Fruit fly (Drosophila melanogaster) whole organism, embryonic: ENCODE data around the gene Pcif1.

Experiments
- Atf-2 ChIP-seq: fragments of 200-800 bp; sonication (Bioruptor generic); optimal IDR thresholded peaks from 2 replicates; lab custom pipeline; 2016; ENCODE audit warnings: missing biosample characterization, missing genetic modification characterization
- BEAF-32 ChIP-seq: fragments of 200-800 bp; sonication (Bioruptor generic); optimal IDR thresholded peaks from 3 replicates; lab custom pipeline; 2017; ENCODE audit warnings: missing biosample characterization, missing genetic modification characterization, mild to moderate bottlenecking, moderate library complexity, missing genetic modification reagents
- CG10654 ChIP-seq: fragments of 200-800 bp; sonication (Bioruptor generic); optimal IDR thresholded peaks from 2 replicates; lab custom pipeline; 2016; ENCODE audit warnings: missing biosample characterization, missing genetic modification characterization
- CG12219 ChIP-seq: fragments of 200-800 bp; sonication (Bioruptor generic); optimal IDR thresholded peaks from 3 replicates; lab custom pipeline; 2018; ENCODE audit warnings: missing biosample characterization, mild to moderate bottlenecking, missing genetic modification characterization
- CG13624 ChIP-seq: fragments of 200-800 bp; sonication (Bioruptor generic); optimal IDR thresholded peaks from 2 replicates; lab custom pipeline; 2016; ENCODE audit warnings: missing biosample characterization, missing genetic modification characterization
- CG14667 ChIP-seq: fragments of 200-800 bp; sonication (Bioruptor generic); IDR thresholded peaks from 2 replicates; pipeline ENCODE4 v1.3.6; 2022; ENCODE audit warnings: missing biosample characterization, missing genetic modification characterization
- CG14710 ChIP-seq: fragments of 200-800 bp; sonication (Bioruptor generic); optimal IDR thresholded peaks from 3 replicates; lab custom pipeline; 2019; ENCODE audit warnings: missing biosample characterization, mild to moderate bottlenecking, missing genetic modification characterization, moderate library complexity
- CG14860 ChIP-seq: fragments of 200-800 bp; sonication (Bioruptor generic); IDR thresholded peaks from 3 replicates; pipeline ENCODE4 v1.3.6; 2022; ENCODE audit warnings: missing biosample characterization, missing genetic modification characterization; ENCODE audit not compliant: partially characterized antibody
- CG1603 ChIP-seq: fragments of 200-800 bp; sonication (Bioruptor generic); optimal IDR thresholded peaks from 2 replicates; lab custom pipeline; 2019; ENCODE audit warnings: missing biosample characterization, mild to moderate bottlenecking, missing genetic modification characterization, moderate library complexity
- CG17186 ChIP-seq: fragments of 200-800 bp; sonication (Bioruptor generic); optimal IDR thresholded peaks from 3 replicates; lab custom pipeline; 2017; ENCODE audit warnings: missing biosample characterization, missing genetic modification reagents, missing genetic modification characterization
- CG17829 ChIP-seq: fragments of 200-800 bp; optimal IDR thresholded peaks from 2 replicates; lab custom pipeline; 2019; ENCODE audit warnings: missing biosample characterization, mild to moderate bottlenecking, missing genetic modification characterization, moderate library complexity
- CG18011 ChIP-seq: fragments of 200-800 bp; sonication (Bioruptor generic); optimal IDR thresholded peaks from 2 replicates; lab custom pipeline; 2017; ENCODE audit warnings: missing biosample characterization, missing genetic modification characterization, mild to moderate bottlenecking, moderate library complexity, missing genotype
- CG18262 ChIP-seq: fragments of 200-800 bp; optimal IDR thresholded peaks from 3 replicates; lab custom pipeline; 2019; ENCODE audit warnings: missing biosample characterization, mild to moderate bottlenecking, missing genetic modification characterization, moderate library complexity
- CG34224 ChIP-seq: fragments of 200-800 bp; sonication (Bioruptor generic); IDR thresholded peaks from 3 replicates; pipeline ENCODE4 v1.3.6; 2022; ENCODE audit warnings: missing biosample characterization, missing genetic modification characterization; ENCODE audit not compliant: partially characterized antibody
- CG3838 ChIP-seq: fragments of 200-800 bp; sonication (Bioruptor generic); optimal IDR thresholded peaks from 3 replicates; lab custom pipeline; 2016; ENCODE audit warnings: missing biosample characterization, missing genetic modification characterization
- CG4328 ChIP-seq: fragments of 200-800 bp; sonication (Bioruptor generic); optimal IDR thresholded peaks from 3 replicates; lab custom pipeline; 2017; ENCODE audit warnings: missing biosample characterization, missing genetic modification reagents, missing genetic modification characterization
- CG6654 ChIP-seq: fragments of 200-800 bp; sonication (Bioruptor generic); optimal IDR thresholded peaks from 2 replicates; lab custom pipeline; 2017; ENCODE audit warnings: missing biosample characterization, mild to moderate bottlenecking, missing genetic modification characterization
- CG6689 ChIP-seq: fragments of 200-800 bp; sonication (Bioruptor generic); IDR thresholded peaks from 2 replicates; pipeline ENCODE4 v1.3.6; 2022; ENCODE audit warnings: missing biosample characterization, missing genetic modification characterization
- CG6791 ChIP-seq: fragments of 200-800 bp; sonication (Bioruptor generic); IDR thresholded peaks from 3 replicates; pipeline ENCODE4 v1.3.6; 2022; ENCODE audit warnings: missing biosample characterization, missing genetic modification characterization; ENCODE audit not compliant: partially characterized antibody
- CG7839 ChIP-seq: fragments of 200-800 bp; sonication (Bioruptor generic); optimal IDR thresholded peaks from 3 replicates; lab custom pipeline; 2018; ENCODE audit warnings: missing biosample characterization, mild to moderate bottlenecking, missing genetic modification characterization, moderate library complexity
- CG7928 ChIP-seq: fragments of 200-800 bp; sonication (Bioruptor generic); optimal IDR thresholded peaks from 2 replicates; lab custom pipeline; 2017; ENCODE audit warnings: missing biosample characterization, mild to moderate bottlenecking, missing genetic modification characterization
- CG7987 ChIP-seq: fragments of 200-800 bp; sonication (Bioruptor generic); optimal IDR thresholded peaks from 2 replicates; lab custom pipeline; 2018; ENCODE audit warnings: missing biosample characterization, mild to moderate bottlenecking, missing genetic modification characterization, moderate library complexity
- CG9932 ChIP-seq: fragments of 200-800 bp; sonication (Bioruptor generic); IDR thresholded peaks from 2 replicates; pipeline ENCODE4 v1.3.6; 2022; ENCODE audit warnings: missing biosample characterization, missing genetic modification characterization
- Chrac-16 ChIP-seq: fragments of 200-800 bp; sonication (Bioruptor generic); optimal IDR thresholded peaks from 3 replicates; lab custom pipeline; 2016; ENCODE audit warnings: missing biosample characterization, missing genetic modification characterization
- D ChIP-seq, 2 experiments: fragments of 200-800 bp in 1 of 2; fragments of >200 bp in 1 of 2; sonication (Bioruptor generic) in 1 of 2; optimal IDR thresholded peaks; 2 replicates in 1 of 2; 3 replicates in 1 of 2; lab custom pipeline; 2017; ENCODE audit warnings: mild to moderate bottlenecking in 1 of 2, missing biosample characterization in 1 of 2, missing genetic modification characterization in 1 of 2, missing genetic modification reagents in 1 of 2
- Dad ChIP-seq: fragments of 200-800 bp; sonication (Bioruptor generic); optimal IDR thresholded peaks from 3 replicates; lab custom pipeline; 2016; ENCODE audit warnings: missing biosample characterization, missing genetic modification characterization
- Dek ChIP-seq: fragments of 200-800 bp; sonication (Bioruptor generic); optimal IDR thresholded peaks from 3 replicates; lab custom pipeline; 2019; ENCODE audit warnings: missing biosample characterization, mild to moderate bottlenecking, missing genetic modification characterization, moderate library complexity
- Dip3 ChIP-seq: fragments of 200-800 bp; sonication (Bioruptor generic); optimal IDR thresholded peaks from 3 replicates; lab custom pipeline; 2016; ENCODE audit warnings: missing biosample characterization, missing genetic modification characterization
- Dp ChIP-seq: fragments of 200-800 bp; sonication (Bioruptor generic); optimal IDR thresholded peaks from 2 replicates; lab custom pipeline; 2018; ENCODE audit warnings: missing biosample characterization, mild to moderate bottlenecking, missing genetic modification characterization, moderate library complexity
- Dref ChIP-seq: fragments of 200-800 bp; sonication (Bioruptor generic); IDR thresholded peaks from 2 replicates; pipeline ENCODE4 v1.3.6; 2022; ENCODE audit warnings: missing biosample characterization, missing genetic modification characterization
- Gsc ChIP-seq: fragments of 200-800 bp; sonication (Bioruptor generic); IDR thresholded peaks from 2 replicates; pipeline ENCODE4 v1.3.6; 2022; ENCODE audit warnings: missing biosample characterization, missing genetic modification characterization
- HLH4C ChIP-seq: fragments of 200-800 bp; sonication (Bioruptor generic); IDR thresholded peaks from 3 replicates; pipeline ENCODE4 v1.3.6; 2022; ENCODE audit warnings: missing biosample characterization, missing genetic modification characterization; ENCODE audit not compliant: partially characterized antibody
- Myb ChIP-seq: fragments of 200-800 bp; sonication (Bioruptor generic); optimal IDR thresholded peaks from 2 replicates; lab custom pipeline; 2016; ENCODE audit warnings: missing biosample characterization, missing genetic modification characterization
- PHDP ChIP-seq: fragments of 200-800 bp; sonication (Bioruptor generic); optimal IDR thresholded peaks from 3 replicates; lab custom pipeline; 2018; ENCODE audit warnings: missing biosample characterization, mild to moderate bottlenecking, missing genetic modification characterization, moderate library complexity
- Scr ChIP-seq: fragments of 200-800 bp; sonication (Bioruptor generic); IDR thresholded peaks from 2 replicates; pipeline ENCODE4 v1.3.6; 2022; ENCODE audit warnings: missing biosample characterization, missing genetic modification characterization; ENCODE audit not compliant: partially characterized antibody
- Sox102F ChIP-seq: fragments of 200-800 bp; sonication (Bioruptor generic); optimal IDR thresholded peaks from 2 replicates; lab custom pipeline; 2018; ENCODE audit warnings: missing biosample characterization, mild to moderate bottlenecking, missing genetic modification characterization, moderate library complexity
- amos ChIP-seq: fragments of 200-800 bp; sonication (Bioruptor generic); IDR thresholded peaks from 2 replicates; pipeline ENCODE4 v1.3.6; 2022; ENCODE audit warnings: missing biosample characterization, missing genetic modification characterization; ENCODE audit not compliant: partially characterized antibody
- ci ChIP-seq: fragments of 200-800 bp; sonication (Bioruptor generic); IDR thresholded peaks from 3 replicates; pipeline ENCODE4 v1.3.6; 2022; ENCODE audit warnings: missing biosample characterization, missing genetic modification characterization
- disco-r ChIP-seq: fragments of 200-800 bp; sonication (Bioruptor generic); optimal IDR thresholded peaks from 2 replicates; lab custom pipeline; 2016; ENCODE audit warnings: missing biosample characterization, missing genetic modification characterization
- her ChIP-seq: fragments of 200-800 bp; sonication (Bioruptor generic); optimal IDR thresholded peaks from 2 replicates; lab custom pipeline; 2016; ENCODE audit warnings: missing biosample characterization, missing genetic modification characterization
- maf-S ChIP-seq: fragments of 200-800 bp; sonication (Bioruptor generic); optimal IDR thresholded peaks from 2 replicates; lab custom pipeline; 2016; ENCODE audit warnings: missing biosample characterization, missing genetic modification characterization
- nom ChIP-seq: fragments of 200-800 bp; sonication (Bioruptor generic); optimal IDR thresholded peaks from 2 replicates; lab custom pipeline; 2017; ENCODE audit warnings: missing biosample characterization, missing genetic modification characterization, mild to moderate bottlenecking, moderate library complexity, missing genetic modification reagents
- pzg ChIP-seq: fragments of 200-800 bp; sonication (Bioruptor generic); optimal IDR thresholded peaks from 3 replicates; lab custom pipeline; 2018; ENCODE audit warnings: missing biosample characterization, mild to moderate bottlenecking, missing genetic modification characterization, moderate library complexity
- sima ChIP-seq: fragments of 200-800 bp; sonication (Bioruptor generic); optimal IDR thresholded peaks from 2 replicates; lab custom pipeline; 2016; ENCODE audit warnings: missing biosample characterization, missing genetic modification characterization
- slou ChIP-seq: fragments of 200-800 bp; sonication (Bioruptor generic); optimal IDR thresholded peaks from 3 replicates; lab custom pipeline; 2016; ENCODE audit warnings: missing biosample characterization, missing genetic modification characterization
- trem ChIP-seq: fragments of 200-800 bp; optimal IDR thresholded peaks from 3 replicates; lab custom pipeline; 2019; ENCODE audit warnings: missing biosample characterization, mild to moderate bottlenecking, missing genetic modification characterization, moderate library complexity
- unc-4 ChIP-seq: fragments of 200-800 bp; sonication (Bioruptor generic); IDR thresholded peaks from 2 replicates; pipeline ENCODE4 v1.3.6; 2022; ENCODE audit warnings: missing biosample characterization, missing genetic modification characterization; ENCODE audit not compliant: partially characterized antibody
- wdn ChIP-seq: fragments of 200-800 bp; sonication (Bioruptor generic); IDR thresholded peaks from 2 replicates; pipeline ENCODE4 v1.3.6; 2022; ENCODE audit warnings: missing biosample characterization, missing genetic modification characterization
- zfh2 ChIP-seq: fragments of 200-800 bp; sonication (Bioruptor generic); optimal IDR thresholded peaks from 2 replicates; lab custom pipeline; 2016; ENCODE audit warnings: missing biosample characterization, missing genetic modification characterization

Gene Pcif1

dm6 chr3L:20787835-20788380 lies 1.9 kb upstream of the Pcif1 start, which contains the start of gene CG11396 (continued):
- peak; percentile 40 for TF ChIP-seq trem (tag; lab: Kevin White, UChicago)
- no peak for TF ChIP-seq CG7928 (GFP tag; lab: Kevin White, UChicago)
- peak; percentile 90 for TF ChIP-seq BEAF-32
- 0 out of 3 replicates have a peak, but pooled peaks have one; percentile 16 for TF ChIP-seq ci (GFP tag; lab: Robert Waterston, UW)
- no peak for TF ChIP-seq Dip3 (GFP tag; lab: Kevin White, UChicago)
- TF ChIP-seq slou (GFP tag; lab: Kevin White, UChicago): no peak
- peak; percentile 8 for TF ChIP-seq nom
- peak; percentile 4 for TF ChIP-seq CG17186 (GFP tag; lab: Kevin White, UChicago)
- TF ChIP-seq Dref: peak; percentile 80
- TF ChIP-seq CG14710 (tag; lab: Kevin White, UChicago): peak; percentile 39
- TF ChIP-seq Scr (GFP tag; lab: Robert Waterston, UW): peak; percentile 95
- TF ChIP-seq Sox102F (GFP tag; lab: Kevin White, UChicago): no peak
- no peak for TF ChIP-seq Dad (GFP tag; lab: Kevin White, UChicago)
- TF ChIP-seq CG17829 (tag; lab: Kevin White, UChicago): peak; percentile 0
- TF ChIP-seq CG13624: peak; percentile 14
- TF ChIP-seq maf-S: no peak
- no peak for TF ChIP-seq Dek (tag; lab: Kevin White, UChicago)
- TF ChIP-seq HLH4C (GFP tag; lab: Robert Waterston, UW): peak; percentile 88
- TF ChIP-seq CG6654 (GFP tag; lab: Kevin White, UChicago): no peak
- TF ChIP-seq CG34224: peak; percentile 95
- TF ChIP-seq CG10654 (GFP tag; lab: Kevin White, UChicago): no peak
- TF ChIP-seq Myb (GFP tag; lab: Kevin White, UChicago): no peak
- TF ChIP-seq D (optimal IDR thresholded peaks at IDR 0.05; lab: Kevin White, UChicago): no peak
- no peak for TF ChIP-seq D (GFP tag; optimal IDR thresholded peaks at IDR 0.05; lab: Kevin White, UChicago)
- TF ChIP-seq CG6791: peak; percentile 96
- TF ChIP-seq unc-4: peak; percentile 96
- TF ChIP-seq CG1603: peak; percentile 46
- no peak for TF ChIP-seq disco-r (GFP tag; lab: Kevin White, UChicago)
- peak; percentile 86 for TF ChIP-seq CG14860 (GFP tag; lab: Robert Waterston, UW)
- no peak for TF ChIP-seq Gsc (GFP tag; lab: Robert Waterston, UW)
- peak; percentile 97 for TF ChIP-seq amos (GFP tag; lab: Robert Waterston, UW)
- no peak for TF ChIP-seq Atf-2 (GFP tag; lab: Kevin White, UChicago)
- peak; percentile 95 for TF ChIP-seq Dp
- peak; percentile 75 for TF ChIP-seq pzg
- TF ChIP-seq her: peak; percentile 5

- TF ChIP-seq CG4328 (GFP tag; lab: Kevin White, UChicago) (no peak), CG18262 (peak; percentile 67), zfh2 (GFP tag; lab: Kevin White, UChicago) (no peak), CG7928 (GFP tag; lab: Kevin White, UChicago) (no peak), wdn (GFP tag; lab: Robert Waterston, UW) (peak; percentile 82), CG14667 (no peak), CG3838 (GFP tag; lab: Kevin White, UChicago) (no peak), CG7839 (tag; lab: Kevin White, UChicago) (peak; percentile 50), CG9932 (GFP tag; lab: Robert Waterston, UW) (peak; percentile 29), CG18011 (GFP tag; lab: Kevin White, UChicago) (no peak), CG6689 (GFP tag; lab: Robert Waterston, UW) (no peak), CG12219 (GFP tag; lab: Kevin White, UChicago) (peak; percentile 20), PHDP (tag; lab: Kevin White, UChicago) (peak; percentile 10), sima (no peak), Chrac-16 (GFP tag; lab: Kevin White, UChicago) (peak; percentile 4), CG7987 (GFP tag; lab: Kevin White, UChicago) (peak; percentile 57)
Measured at dm6 chr3L:20784812-20785671, 955 bp downstream of the Pcif1 start.
